Worm (Caenorhabditis elegans) whole organism, L3 larva: Measurements from ENCODE around the gene rsp-2.

Experiments
- R02D3.7 ChIP-seq: fragments of 150-350 bp; optimal IDR thresholded peaks from 2 replicates; lab custom pipeline; 2014; ENCODE audit warnings: missing biosample characterization, missing genetic modification characterization
- aly-2 ChIP-seq: fragments of 150-350 bp; optimal IDR thresholded peaks from 2 replicates; lab custom pipeline; 2014; ENCODE audit warnings: missing biosample characterization, missing genetic modification characterization
- ceh-28 ChIP-seq: fragments of 150-350 bp; optimal IDR thresholded peaks from 2 replicates; lab custom pipeline; 2014; ENCODE audit warnings: missing biosample characterization, missing genetic modification reagents, missing genetic modification characterization
- ceh-9 ChIP-seq: sonication (generic microtip); optimal IDR thresholded peaks from 2 replicates; lab custom pipeline; 2018; ENCODE audit warnings: missing biosample characterization, missing genetic modification characterization
- egl-5 ChIP-seq: fragments of 150-350 bp; optimal IDR thresholded peaks from 2 replicates; lab custom pipeline; 2017; ENCODE audit warnings: missing biosample characterization, missing genetic modification reagents, missing genetic modification characterization, inconsistent platforms
- fkh-10 ChIP-seq: sonication (generic microtip); optimal IDR thresholded peaks from 2 replicates; lab custom pipeline; 2017; ENCODE audit warnings: missing biosample characterization, missing genetic modification reagents, missing genetic modification characterization
- fkh-2 ChIP-seq: fragments of 150-350 bp; optimal IDR thresholded peaks from 2 replicates; lab custom pipeline; 2014; ENCODE audit warnings: missing biosample characterization, missing genetic modification reagents, missing genetic modification characterization
- fos-1 ChIP-seq: fragments of 150-350 bp; optimal IDR thresholded peaks from 2 replicates; lab custom pipeline; 2014; ENCODE audit warnings: missing biosample characterization, missing genetic modification characterization
- nhr-12 ChIP-seq: fragments of 150-350 bp; optimal IDR thresholded peaks from 2 replicates; lab custom pipeline; 2014; ENCODE audit warnings: missing biosample characterization, missing genetic modification characterization
- nhr-28 ChIP-seq: fragments of 150-350 bp; optimal IDR thresholded peaks from 2 replicates; lab custom pipeline; 2014; ENCODE audit warnings: missing biosample characterization, missing genetic modification characterization
- nhr-67 ChIP-seq: fragments of 150-350 bp; optimal IDR thresholded peaks from 2 replicates; lab custom pipeline; 2014; ENCODE audit warnings: missing biosample characterization, missing genetic modification characterization
- zag-1 ChIP-seq: fragments of 150-350 bp; optimal IDR thresholded peaks from 2 replicates; lab custom pipeline; 2014; ENCODE audit warnings: missing biosample characterization, missing genetic modification characterization

Gene rsp-2

ce11 chrII:11415672-11416071, 37.1 kb downstream of the rsp-2 start, which contains the start of gene C05D12.1:
Gene C05D12.1, minus strand, starts transcription at chrII:11415772.
- no peak for TF ChIP-seq fkh-10
- TF ChIP-seq fkh-2 (tag; lab: Kevin White, UChicago), result no peak

- no peak for TF ChIP-seq nhr-67 (tag; lab: Kevin White, UChicago)
- TF ChIP-seq nhr-28 (tag; lab: Kevin White, UChicago), result no peak
- TF ChIP-seq R02D3.7 (tag; lab: Kevin White, UChicago), result no peak
- no peak for TF ChIP-seq nhr-12 (tag; lab: Kevin White, UChicago)
- TF ChIP-seq egl-5 (tag; lab: Kevin White, UChicago), result no peak
- no peak for TF ChIP-seq zag-1 (tag; lab: Kevin White, UChicago)
- no peak for TF ChIP-seq fos-1 (tag; lab: Kevin White, UChicago)
- TF ChIP-seq ceh-28, result no peak
- no peak for TF ChIP-seq aly-2 (tag; lab: Kevin White, UChicago)
- TF ChIP-seq ceh-9 (tag; lab: Kevin White, UChicago), result no peak
These were observed 43.0 kb downstream of the rsp-2 start, which contains the start of gene C05D12.7 for ce11 chrII:11409678-11410133. Gene C05D12.7, plus strand, starts transcription at chrII:11410083.
